Worm (Caenorhabditis elegans): Measurements from ENCODE around the gene F01D5.10.

DNA sequence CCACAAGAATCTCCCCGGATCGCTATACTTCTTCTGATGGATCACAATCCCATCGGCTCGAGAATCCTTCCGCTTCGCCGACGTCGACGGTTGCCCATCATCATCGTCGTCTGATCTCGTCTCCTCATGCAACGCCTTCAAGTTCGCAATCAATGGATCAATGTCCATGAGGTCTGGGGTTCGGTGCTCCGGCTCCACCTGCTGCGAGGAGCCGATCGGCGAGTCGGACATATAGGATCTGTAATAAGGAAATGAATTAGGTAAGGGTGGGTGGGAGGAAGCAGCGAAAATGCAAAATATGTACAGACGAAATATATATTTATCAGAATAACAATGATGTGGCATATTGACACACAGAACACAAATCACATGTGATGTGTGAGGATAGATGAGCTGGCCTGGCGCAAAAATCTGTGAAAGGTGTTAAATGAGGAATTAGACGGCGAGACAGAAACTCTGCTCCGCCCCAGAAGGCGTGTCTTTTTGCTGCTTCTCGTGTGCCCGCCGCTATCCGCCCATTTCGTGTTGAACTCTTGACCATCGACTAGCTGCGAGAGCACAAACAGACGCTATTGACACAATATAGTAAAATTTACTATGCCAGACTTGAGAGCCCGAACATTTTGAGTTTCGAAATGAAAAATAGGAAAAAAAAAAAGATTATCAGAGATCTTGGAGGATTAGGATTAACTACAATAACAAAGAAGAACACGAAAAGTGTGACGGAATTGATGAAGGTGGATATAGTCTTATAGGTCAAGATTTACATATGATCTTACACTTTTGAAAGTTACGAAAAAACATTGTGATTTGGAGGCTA, 16.6 kb upstream of the F01D5.10 start:
- TF ChIP-seq dpl-1 (GFP tag; optimal IDR thresholded peaks at IDR 0.05), result no peak
- TF ChIP-seq dmd-9 (GFP tag; IDR thresholded peaks at IDR 0.05), result no peak
- TF ChIP-seq mep-1 (tag; optimal IDR thresholded peaks at IDR 0.05), result no peak
- TF ChIP-seq lin-39 (tag; optimal IDR thresholded peaks at IDR 0.05), result no peak
- no peak for TF ChIP-seq ceh-82 (tag; optimal IDR thresholded peaks at IDR 0.05)
- TF ChIP-seq lin-15B (tag; optimal IDR thresholded peaks at IDR 0.05), result no peak
- TF ChIP-seq skn-1 (tag; optimal IDR thresholded peaks at IDR 0.05), result no peak
- TF ChIP-seq duxl-1 (tag; optimal IDR thresholded peaks at IDR 0.05; ENCODE audit: poor library complexity), result no peak
- TF ChIP-seq daf-12 (tag; optimal IDR thresholded peaks at IDR 0.05), result no peak
